Worm (Caenorhabditis elegans) whole organism, L4 larva: ENCODE measurements around the gene F10C2.4.

ENCODE experiments used
- D1046.2 ChIP-seq: fragments of 200-800 bp; sonication (Bioruptor generic); IDR thresholded peaks from 2 replicates; pipeline ENCODE4 v1.3.6; 2022; ENCODE audit warnings: missing genetic modification characterization, missing compliant biosample characterization
- R02D3.7 ChIP-seq: fragments of 150-350 bp; sonication (generic microtip); optimal IDR thresholded peaks from 3 replicates; lab custom pipeline; 2014; ENCODE audit warnings: missing biosample characterization, missing genetic modification characterization
- T20F7.1 ChIP-seq: fragments of 200-800 bp; sonication (Bioruptor generic); optimal IDR thresholded peaks from 2 replicates; lab custom pipeline; 2018; ENCODE audit warnings: mild to moderate bottlenecking, missing genetic modification characterization, missing compliant biosample characterization
- T26A8.4 ChIP-seq: fragments of 200-800 bp; sonication (Bioruptor generic); IDR thresholded peaks from 2 replicates; pipeline ENCODE4 v1.3.6; 2022; ENCODE audit warnings: missing genetic modification characterization, missing compliant biosample characterization
- Y105C5A.15 ChIP-seq: fragments of 200-800 bp; sonication (Bioruptor generic); IDR thresholded peaks from 2 replicates; pipeline ENCODE4 v1.3.6; 2022; ENCODE audit warnings: missing genetic modification characterization, missing compliant biosample characterization
- Y5F2A.4 ChIP-seq: fragments of 200-800 bp; sonication (Bioruptor generic); optimal IDR thresholded peaks from 2 replicates; lab custom pipeline; 2018; ENCODE audit warnings: mild to moderate bottlenecking, missing genetic modification characterization, missing compliant biosample characterization
- ZK337.2 ChIP-seq: fragments of 200-800 bp; sonication (Bioruptor generic); IDR thresholded peaks from 2 replicates; pipeline ENCODE4 v1.3.6; 2022; ENCODE audit warnings: missing genetic modification reagents, missing genetic modification characterization, missing compliant biosample characterization
- aha-1 ChIP-seq: fragments of 150-350 bp; peaks from one replicate; lab custom pipeline; 2014; ENCODE audit warnings: missing biosample characterization, missing genetic modification characterization
- aly-2 ChIP-seq: sonication (generic microtip); optimal IDR thresholded peaks from 2 replicates; lab custom pipeline; 2018; ENCODE audit warnings: missing biosample characterization, missing genetic modification characterization
- arid-1 ChIP-seq: fragments of 200-800 bp; sonication (Bioruptor generic); conservative IDR thresholded peaks from 2 replicates; pipeline ENCODE4 v1.3.6; 2022; ENCODE audit warnings: missing genetic modification reagents, missing genetic modification characterization, missing compliant biosample characterization
- attf-4 ChIP-seq: sonication (generic microtip); optimal IDR thresholded peaks from 3 replicates; lab custom pipeline; 2017; ENCODE audit warnings: missing biosample characterization, missing genetic modification characterization
- ceh-20 ChIP-seq: fragments of 200-800 bp; sonication (Bioruptor generic); IDR thresholded peaks from 2 replicates; pipeline ENCODE4 v1.3.6; 2022; ENCODE audit warnings: missing genetic modification reagents, missing genetic modification characterization, missing compliant biosample characterization
- ceh-32 ChIP-seq: sonication (generic microtip); optimal IDR thresholded peaks from 2 replicates; lab custom pipeline; 2016; ENCODE audit warnings: mild to moderate bottlenecking, missing genetic modification characterization, missing compliant biosample characterization; ENCODE audit not compliant: poor library complexity
- ceh-82 ChIP-seq: sonication (generic microtip); optimal IDR thresholded peaks from 2 replicates; lab custom pipeline; 2017; ENCODE audit warnings: missing biosample characterization, missing genetic modification characterization
- ces-1 ChIP-seq: fragments of 150-350 bp; sonication (generic microtip); optimal IDR thresholded peaks from 4 replicates; lab custom pipeline; 2014; ENCODE audit warnings: missing biosample characterization, missing genetic modification reagents, missing genetic modification characterization
- cey-2 ChIP-seq: sonication (generic microtip); optimal IDR thresholded peaks from 3 replicates; lab custom pipeline; 2017; ENCODE audit warnings: missing genetic modification characterization, mild to moderate bottlenecking, missing compliant biosample characterization, antibody characterized with exemption, borderline replicate concordance; ENCODE audit not compliant: insufficient read depth
- daf-12 ChIP-seq: fragments of 150-350 bp; optimal IDR thresholded peaks from 2 replicates; lab custom pipeline; 2014; ENCODE audit warnings: missing biosample characterization, missing genetic modification reagents, missing genetic modification characterization
- daf-19 ChIP-seq: fragments of 200-800 bp; sonication (Bioruptor generic); conservative IDR thresholded peaks from 2 replicates; pipeline ENCODE4 v1.3.6; 2022; ENCODE audit warnings: missing genetic modification characterization, missing compliant biosample characterization
- dmd-6 ChIP-seq: fragments of 200-800 bp; sonication (Bioruptor generic); IDR thresholded peaks from 2 replicates; pipeline ENCODE4 v1.3.6; 2022; ENCODE audit warnings: missing genetic modification reagents, missing genetic modification characterization, missing compliant biosample characterization
- dpl-1 ChIP-seq: fragments of 150-350 bp; optimal IDR thresholded peaks from 2 replicates; lab custom pipeline; 2014; ENCODE audit warnings: missing biosample characterization, missing genetic modification reagents, missing genetic modification characterization
- dve-1 ChIP-seq: sonication (generic microtip); optimal IDR thresholded peaks from 2 replicates; lab custom pipeline; 2017; ENCODE audit warnings: antibody characterized with exemption, mild to moderate bottlenecking, missing genetic modification characterization, missing compliant biosample characterization; ENCODE audit not compliant: insufficient read depth
- egl-27 ChIP-seq: sonication (generic microtip); optimal IDR thresholded peaks from 3 replicates; lab custom pipeline; 2017; ENCODE audit warnings: missing biosample characterization, missing genetic modification reagents, missing genetic modification characterization
- egl-43 ChIP-seq: fragments of 200-800 bp; sonication (Bioruptor generic); IDR thresholded peaks from 2 replicates; pipeline ENCODE4 v1.3.6; 2022; ENCODE audit warnings: missing genetic modification reagents, missing genetic modification characterization, missing compliant biosample characterization
- fos-1 ChIP-seq: fragments of 150-350 bp; optimal IDR thresholded peaks from 2 replicates; lab custom pipeline; 2014; ENCODE audit warnings: missing biosample characterization, missing genetic modification characterization
- hif-1 ChIP-seq, 2 experiments: sonication (generic microtip); optimal IDR thresholded peaks; 2 replicates each; lab custom pipeline; 2016 to 2017; ENCODE audit warnings: missing compliant biosample characterization in 2 of 2, missing genetic modification characterization in 2 of 2, missing genetic modification reagents in 2 of 2, missing genotype in 2 of 2, mild to moderate bottlenecking in 1 of 2
- jun-1 ChIP-seq: fragments of 150-350 bp; optimal IDR thresholded peaks from 2 replicates; lab custom pipeline; 2014; ENCODE audit warnings: missing biosample characterization, missing genetic modification reagents, missing genetic modification characterization
- lim-7 ChIP-seq: fragments of 200-800 bp; sonication (Bioruptor generic); IDR thresholded peaks from 2 replicates; pipeline ENCODE4 v1.3.6; 2022; ENCODE audit warnings: missing genetic modification characterization, missing compliant biosample characterization
- lin-1 ChIP-seq: fragments of 200-800 bp; sonication (Bioruptor generic); IDR thresholded peaks from 2 replicates; pipeline ENCODE4 v1.3.6; 2022; ENCODE audit warnings: missing genetic modification reagents, missing genetic modification characterization, missing compliant biosample characterization
- lin-13 ChIP-seq: fragments of 150-350 bp; optimal IDR thresholded peaks from 2 replicates; lab custom pipeline; 2014; ENCODE audit warnings: missing biosample characterization, missing genetic modification reagents, missing genetic modification characterization
- lin-38 ChIP-seq: fragments of 200-800 bp; sonication (Bioruptor generic); IDR thresholded peaks from 2 replicates; pipeline ENCODE4 v1.3.6; 2022; ENCODE audit warnings: missing genetic modification reagents, missing genetic modification characterization, missing compliant biosample characterization
- lir-3 ChIP-seq: sonication (generic microtip); optimal IDR thresholded peaks from 2 replicates; lab custom pipeline; 2016; ENCODE audit warnings: mild to moderate bottlenecking, missing genetic modification characterization, missing compliant biosample characterization
- madf-5 ChIP-seq, 2 experiments: fragments of 200-800 bp; sonication (Bioruptor generic); IDR thresholded peaks; 2 replicates each; pipeline ENCODE4 v1.3.6; 2022; ENCODE audit warnings: missing compliant biosample characterization in 2 of 2, missing genetic modification characterization in 2 of 2
- mdl-1 ChIP-seq, 2 experiments: fragments of 150-350 bp in 1 of 2; sonication (generic microtip) in 1 of 2; optimal IDR thresholded peaks; 2 replicates each; lab custom pipeline; 2014 to 2017; ENCODE audit warnings: missing biosample characterization in 2 of 2, missing genetic modification characterization in 2 of 2
- mxl-3 ChIP-seq: fragments of 200-800 bp; sonication (Bioruptor generic); optimal IDR thresholded peaks from 2 replicates; lab custom pipeline; 2018; ENCODE audit warnings: mild to moderate bottlenecking, missing genetic modification characterization, missing compliant biosample characterization
- nhr-102 ChIP-seq: sonication (generic microtip); optimal IDR thresholded peaks from 2 replicates; lab custom pipeline; 2016; ENCODE audit warnings: mild to moderate bottlenecking, missing genetic modification characterization, moderate library complexity, missing compliant biosample characterization
- nhr-111 ChIP-seq: fragments of 200-800 bp; sonication (Bioruptor generic); optimal IDR thresholded peaks from 2 replicates; lab custom pipeline; 2018; ENCODE audit warnings: mild to moderate bottlenecking, missing genetic modification characterization, missing compliant biosample characterization
- nhr-237 ChIP-seq: sonication (generic microtip); optimal IDR thresholded peaks from 2 replicates; lab custom pipeline; 2017; ENCODE audit warnings: missing biosample characterization, missing genetic modification characterization
- nhr-25 ChIP-seq: sonication (generic microtip); optimal IDR thresholded peaks from 2 replicates; lab custom pipeline; 2017; ENCODE audit warnings: missing genetic modification characterization, mild to moderate bottlenecking, missing compliant biosample characterization, antibody characterized with exemption, moderate library complexity, borderline replicate concordance; ENCODE audit not compliant: insufficient read depth
- nhr-41 ChIP-seq: fragments of 200-800 bp; sonication (Bioruptor generic); IDR thresholded peaks from 2 replicates; pipeline ENCODE4 v1.3.6; 2022; ENCODE audit warnings: missing genetic modification reagents, missing genetic modification characterization, missing compliant biosample characterization
- nhr-48 ChIP-seq: sonication (generic microtip); optimal IDR thresholded peaks from 2 replicates; lab custom pipeline; 2016; ENCODE audit warnings: mild to moderate bottlenecking, missing genetic modification characterization, missing compliant biosample characterization
- nhr-76 ChIP-seq: fragments of 150-350 bp; optimal IDR thresholded peaks from 2 replicates; lab custom pipeline; 2014; ENCODE audit warnings: missing biosample characterization, missing genetic modification characterization
- nhr-77 ChIP-seq: fragments of 150-350 bp; optimal IDR thresholded peaks from 2 replicates; lab custom pipeline; 2014; ENCODE audit warnings: missing biosample characterization, missing genetic modification characterization
- pqm-1 ChIP-seq: sonication (generic microtip); optimal IDR thresholded peaks from 2 replicates; lab custom pipeline; 2017; ENCODE audit warnings: missing biosample characterization, missing genetic modification characterization
- rbr-2 ChIP-seq: sonication (generic microtip); optimal IDR thresholded peaks from 2 replicates; lab custom pipeline; 2016; ENCODE audit warnings: missing genotype, missing genetic modification characterization, missing compliant biosample characterization
- spr-1 ChIP-seq: sonication (generic microtip); optimal IDR thresholded peaks from 2 replicates; lab custom pipeline; 2016; ENCODE audit warnings: mild to moderate bottlenecking, missing genetic modification characterization, missing compliant biosample characterization
- unc-130 ChIP-seq: sonication (generic microtip); optimal IDR thresholded peaks from 2 replicates; lab custom pipeline; 2016; ENCODE audit warnings: missing genetic modification reagents, missing genetic modification characterization, missing compliant biosample characterization
- vab-7 ChIP-seq: fragments of 200-800 bp; sonication (Bioruptor generic); IDR thresholded peaks from 2 replicates; pipeline ENCODE4 v1.3.6; 2022; ENCODE audit warnings: missing genetic modification reagents, missing genetic modification characterization, missing compliant biosample characterization
- zfp-2 ChIP-seq: sonication (generic microtip); optimal IDR thresholded peaks from 2 replicates; lab custom pipeline; 2016; ENCODE audit warnings: mild to moderate bottlenecking, missing genetic modification characterization, missing compliant biosample characterization
- zip-11 ChIP-seq: fragments of 200-800 bp; sonication (Bioruptor generic); IDR thresholded peaks from 2 replicates; pipeline ENCODE4 v1.3.6; 2022; ENCODE audit warnings: missing genetic modification characterization, missing compliant biosample characterization

F10C2.4 gene

DNA sequence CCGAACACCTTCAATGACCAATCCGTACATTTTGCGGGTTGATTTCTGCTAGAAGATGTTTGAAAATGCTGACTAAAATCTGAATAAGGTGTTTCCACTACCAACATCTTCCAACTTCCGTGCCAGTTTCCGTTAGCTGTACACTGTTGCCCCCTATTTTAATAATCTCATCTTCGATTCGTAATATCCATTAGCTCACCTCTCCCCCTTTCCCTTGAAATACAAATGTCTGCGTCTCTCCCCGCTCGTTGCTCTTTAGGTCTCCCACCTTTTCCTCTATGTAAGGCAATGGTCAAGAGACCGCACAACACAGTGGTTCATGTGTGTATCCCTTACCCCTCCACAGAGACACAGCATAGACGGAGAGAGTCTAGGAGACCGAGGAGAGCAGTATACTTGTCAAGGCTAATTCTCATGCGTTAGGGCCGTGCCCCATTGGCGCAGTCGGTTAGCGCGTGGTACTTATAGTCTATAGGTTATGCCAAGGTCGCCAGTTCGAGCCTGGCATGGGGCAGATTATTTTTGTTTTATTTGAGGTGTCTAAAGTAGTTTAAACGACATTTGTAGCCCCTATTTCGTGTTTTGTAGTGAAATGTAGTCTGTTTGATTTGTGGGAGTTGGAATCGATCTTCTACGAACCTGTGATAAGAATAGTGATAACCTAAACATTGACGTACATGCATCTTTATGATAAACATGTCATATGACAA lies 39.5 kb upstream of the F10C2.4 start, which contains the start of gene gcy-33 (continued):
- TF ChIP-seq ceh-32 (peak; percentile 38), pqm-1 (tag; lab: Kevin White, UChicago) (no peak), lim-7 (peak; percentile 93), egl-43 (GFP tag; lab: Robert Waterston, UW) (peak; percentile 97), ces-1 (GFP tag; lab: Kevin White, UChicago) (no peak), fos-1 (tag; lab: Kevin White, UChicago) (no peak), hif-1 (tag; optimal IDR thresholded peaks at IDR 0.05; lab: Kevin White, UChicago) (peak; percentile 11 to 64), daf-19 (peak; percentile 84), nhr-102 (peak; percentile 92), T26A8.4 (GFP tag; lab: Robert Waterston, UW) (peak; percentile 92), nhr-48 (tag; lab: Kevin White, UChicago) (peak; percentile 86), lin-38 (peak; percentile 83), ZK337.2 (no peak), Y105C5A.15 (GFP tag; lab: Robert Waterston, UW) (peak; percentile 89), ceh-20 (GFP tag; lab: Robert Waterston, UW) (peak; percentile 73), egl-27 (tag; lab: Kevin White, UChicago) (peak; percentile 24), daf-12 (tag; lab: Kevin White, UChicago) (no peak), nhr-111 (GFP tag; lab: Kevin White, UChicago) (peak; percentile 93), lin-13 (GFP tag; lab: Kevin White, UChicago) (peak; percentile 66), cey-2 (tag; lab: Kevin White, UChicago) (no peak), nhr-25 (tag; lab: Kevin White, UChicago) (peak; percentile 82), vab-7 (GFP tag; lab: Robert Waterston, UW) (peak; percentile 93), lir-3 (peak; percentile 75), aha-1 (tag; lab: Kevin White, UChicago) (peak; percentile 98), nhr-77 (tag; lab: Kevin White, UChicago) (peak; percentile 40), arid-1 (GFP tag; lab: Robert Waterston, UW) (peak; percentile 87), lin-1 (GFP tag; lab: Robert Waterston, UW) (peak; percentile 96), unc-130 (peak; percentile 63), zip-11 (GFP tag; lab: Robert Waterston, UW) (0 out of 2 replicates have a peak, but pooled peaks have one; percentile 34), zfp-2 (tag; lab: Kevin White, UChicago) (peak; percentile 67), dve-1 (tag; lab: Kevin White, UChicago) (peak; percentile 94), madf-5 (GFP tag; IDR thresholded peaks at IDR 0.05; lab: Robert Waterston, UW) (peak; percentile 60 to 79; a peak in 2 of 4 replicates), mxl-3 (GFP tag; lab: Kevin White, UChicago) (peak; percentile 62), nhr-76 (tag; lab: Kevin White, UChicago) (no peak), dmd-6 (peak; percentile 89), dpl-1 (GFP tag; lab: Kevin White, UChicago) (peak; percentile 58), jun-1 (tag; lab: Kevin White, UChicago) (peak; percentile 12), D1046.2 (GFP tag; lab: Robert Waterston, UW) (peak; percentile 84; the same call in 1 of the 2 replicates), Y5F2A.4 (GFP tag; lab: Kevin White, UChicago) (peak; percentile 51), nhr-237 (no peak), nhr-41 (GFP tag; lab: Robert Waterston, UW) (peak; percentile 83; the same call in 1 of the 2 replicates), ceh-82 (tag; lab: Kevin White, UChicago) (no peak), attf-4 (tag; lab: Kevin White, UChicago) (no peak), spr-1 (tag; lab: Kevin White, UChicago) (peak; percentile 75), T20F7.1 (peak; percentile 77), mdl-1 (tag; optimal IDR thresholded peaks at IDR 0.05; lab: Kevin White, UChicago) (peak; percentile 44 to 79), rbr-2 (tag; lab: Kevin White, UChicago) (peak; percentile 86), R02D3.7 (tag; lab: Kevin White, UChicago) (no peak), aly-2 (tag; lab: Kevin White, UChicago) (no peak)
